Worm (Caenorhabditis elegans): ENCODE data around the gene tomm-70.

- TF ChIP-seq ceh-36 (tag; optimal IDR thresholded peaks at IDR 0.05) (no peak), tra-4 (tag; optimal IDR thresholded peaks at IDR 0.05) (no peak), pes-1 (GFP tag; IDR thresholded peaks at IDR 0.05) (no peak), tbx-37 (GFP tag; conservative IDR thresholded peaks at IDR 0.05) (no peak), tbx-11 (GFP tag; IDR thresholded peaks at IDR 0.05) (no peak), ama-1 (optimal IDR thresholded peaks at IDR 0.05) (no peak), sea-1 (GFP tag; conservative IDR thresholded peaks at IDR 0.05) (no peak), flt-1 (GFP tag; IDR thresholded peaks at IDR 0.05) (no peak)
Observed at ce11 chrIII:8761040-8761654, 6.6 kb upstream of the tomm-70 start, which contains the start of gene aak-1.
